Fruit fly (Drosophila melanogaster): ENCODE measurements around the gene Hr38.

DNA sequence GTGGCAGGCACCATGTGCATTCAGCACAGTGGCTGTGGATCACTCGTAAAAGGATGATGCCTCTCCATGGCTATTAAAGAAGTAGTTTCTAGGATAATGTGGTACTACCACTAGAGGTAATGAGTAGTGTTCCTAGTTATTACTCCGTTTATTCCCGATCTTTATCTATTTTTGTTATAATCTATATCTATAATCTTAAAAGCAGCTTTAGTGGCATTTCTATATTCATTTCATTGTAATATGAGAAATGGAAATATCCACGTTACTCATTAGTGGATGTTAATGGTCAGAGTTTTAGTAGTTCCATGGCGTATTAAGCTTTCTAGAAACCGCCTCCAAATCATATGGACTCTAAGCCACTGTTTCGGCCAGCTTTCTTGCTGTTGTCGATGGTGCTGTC lies 2.3 kb upstream of the Hr38 start:
- TF ChIP-seq Clk (GFP tag; optimal IDR thresholded peaks at IDR 0.05) (no peak), CG5204 (GFP tag; optimal IDR thresholded peaks at IDR 0.05) (no peak), toe (GFP tag; optimal IDR thresholded peaks at IDR 0.05) (no peak), CG33017 (tag; optimal IDR thresholded peaks at IDR 0.05) (no peak)

Measured in whole organism, adult.